Worm (Caenorhabditis elegans): ENCODE measurements around the gene dlat-1.

Gene dlat-1

DNA sequence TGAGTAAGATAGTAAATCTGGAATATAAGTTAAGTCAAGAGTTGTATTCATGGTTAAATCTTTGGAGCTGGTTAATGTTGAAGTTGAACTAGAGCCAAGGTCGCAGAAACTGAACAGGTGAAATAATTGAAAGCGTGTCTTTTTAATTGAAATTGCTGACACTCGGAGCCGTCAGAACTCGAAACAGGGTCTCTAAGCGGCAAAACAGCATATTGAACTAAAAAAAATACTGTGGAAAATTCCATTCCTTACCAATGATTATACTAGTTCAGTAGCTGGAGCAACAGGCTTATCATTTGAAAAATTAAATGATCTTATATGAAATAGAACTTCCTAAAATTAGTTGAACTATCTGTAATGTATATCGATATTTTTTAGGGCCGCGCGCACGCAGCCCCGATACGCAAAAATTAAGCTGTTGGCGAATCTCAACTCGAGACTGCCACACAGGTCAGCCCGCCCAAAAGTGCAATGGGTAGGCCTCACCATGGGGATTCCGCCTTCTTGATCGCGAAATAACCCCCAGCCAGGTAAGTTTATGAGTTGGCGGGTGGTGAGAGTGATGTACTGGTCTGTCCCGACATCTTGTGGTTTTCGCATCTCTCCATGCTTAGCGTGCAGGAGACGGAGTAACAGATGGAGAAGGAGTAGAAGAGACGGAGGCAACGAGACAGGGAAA, 21.2 kb upstream of the dlat-1 start, which contains the start of gene srz-97:
Gene srz-97, minus strand, starts transcription at position 51 of the 679 bp plus-strand sequence.
- TF ChIP-seq fkh-3 (tag; optimal IDR thresholded peaks at IDR 0.05): no peak
- TF ChIP-seq Y56A3A.18 (GFP tag; IDR thresholded peaks at IDR 0.05): peak; percentile 48; the same call in 1 of the 2 replicates
- no peak for TF ChIP-seq ztf-28 (GFP tag; IDR thresholded peaks at IDR 0.05)
- TF ChIP-seq lin-35 (GFP tag; optimal IDR thresholded peaks at IDR 0.05): no peak
- no peak for TF ChIP-seq F10E7.11 (tag; optimal IDR thresholded peaks at IDR 0.05)
- TF ChIP-seq lag-1 (GFP tag; IDR thresholded peaks at IDR 0.05): no peak
- no peak for TF ChIP-seq zim-3 (tag; optimal IDR thresholded peaks at IDR 0.05)
- TF ChIP-seq sea-2 (GFP tag; IDR thresholded peaks at IDR 0.05): no peak
- peak; percentile 65 for TF ChIP-seq nfyb-1 (GFP tag; IDR thresholded peaks at IDR 0.05)
- TF ChIP-seq aptf-2 (GFP tag; conservative IDR thresholded peaks at IDR 0.05): peak; percentile 64; the same call in 1 of the 2 replicates
- TF ChIP-seq attf-3 (GFP tag; conservative IDR thresholded peaks at IDR 0.05): no peak
- no peak for TF ChIP-seq sptf-2 (GFP tag; optimal IDR thresholded peaks at IDR 0.05)
- TF ChIP-seq egl-44 (GFP tag; IDR thresholded peaks at IDR 0.05): 0 out of 2 replicates have a peak, but pooled peaks have one; percentile 29
- TF ChIP-seq F57C9.4 (tag; optimal IDR thresholded peaks at IDR 0.05): no peak
- TF ChIP-seq hmg-20 (GFP tag; IDR thresholded peaks at IDR 0.05): 0 out of 2 replicates have a peak, but pooled peaks have one; percentile 45
- TF ChIP-seq let-607 (tag; optimal IDR thresholded peaks at IDR 0.05): no peak
- TF ChIP-seq F23B12.7 (tag; optimal IDR thresholded peaks at IDR 0.05; ENCODE audit: insufficient read depth): no peak
- no peak for TF ChIP-seq lsy-27 (tag; optimal IDR thresholded peaks at IDR 0.05; ENCODE audit: borderline replicate concordance, insufficient read depth)
- peak; percentile 39 for TF ChIP-seq snpc-1.3 (tag; optimal IDR thresholded peaks at IDR 0.05; ENCODE audit: insufficient read depth)
- peak; percentile 75 for TF ChIP-seq D2030.7 (GFP tag; IDR thresholded peaks at IDR 0.05)
- TF ChIP-seq T26A5.8 (tag; optimal IDR thresholded peaks at IDR 0.05): no peak
- TF ChIP-seq cebp-1 (GFP tag; IDR thresholded peaks at IDR 0.05): no peak
- no peak for TF ChIP-seq cebp-1 (tag; optimal IDR thresholded peaks at IDR 0.05)
- no peak for TF ChIP-seq unc-130 (GFP tag; optimal IDR thresholded peaks at IDR 0.05)
- TF ChIP-seq B0035.1 (tag; optimal IDR thresholded peaks at IDR 0.05): no peak
- TF ChIP-seq Y53F4B.3 (GFP tag; IDR thresholded peaks at IDR 0.05): no peak
- peak; percentile 79 for TF ChIP-seq pbrm-1 (GFP tag; IDR thresholded peaks at IDR 0.05)
- TF ChIP-seq pha-4 (tag; optimal IDR thresholded peaks at IDR 0.05): no peak
- peak; percentile 46 for TF ChIP-seq madf-8 (GFP tag; conservative IDR thresholded peaks at IDR 0.05)
- TF ChIP-seq T07F8.4 (tag; optimal IDR thresholded peaks at IDR 0.05): no peak
- peak; percentile 62 for TF ChIP-seq B0336.3 (GFP tag; IDR thresholded peaks at IDR 0.05)
- no peak for TF ChIP-seq mel-28 (tag; optimal IDR thresholded peaks at IDR 0.05; ENCODE audit: borderline replicate concordance)
- no peak for TF ChIP-seq K11D2.4 (GFP tag; IDR thresholded peaks at IDR 0.05)
- no peak for TF ChIP-seq let-526 (GFP tag; IDR thresholded peaks at IDR 0.05)
- no peak for TF ChIP-seq Y67H2A.10 (GFP tag; conservative IDR thresholded peaks at IDR 0.05)
- no peak for TF ChIP-seq aptf-3 (GFP tag; IDR thresholded peaks at IDR 0.05)
- TF ChIP-seq hsf-1 (GFP tag; IDR thresholded peaks at IDR 0.05): 0 out of 2 replicates have a peak, but pooled peaks have one; percentile 25
- peak; percentile 35; the same call in 1 of the 2 replicates for TF ChIP-seq F33H1.4 (GFP tag; IDR thresholded peaks at IDR 0.05)
- peak; percentile 65 for TF ChIP-seq F49E8.2 (tag; optimal IDR thresholded peaks at IDR 0.05; ENCODE audit: insufficient read depth)
- TF ChIP-seq egrh-3 (GFP tag; IDR thresholded peaks at IDR 0.05): 0 out of 2 replicates have a peak, but pooled peaks have one; percentile 31
- no peak; the same call in 1 of the 2 replicates for TF ChIP-seq zfh-2 (GFP tag; conservative IDR thresholded peaks at IDR 0.05)
- TF ChIP-seq attf-6 (GFP tag; IDR thresholded peaks at IDR 0.05): peak; percentile 84
- no peak for TF ChIP-seq atf-7 (tag; optimal IDR thresholded peaks at IDR 0.05)
- no peak for TF ChIP-seq ama-1 (optimal IDR thresholded peaks at IDR 0.05)
- TF ChIP-seq ama-1 (GFP tag; optimal IDR thresholded peaks at IDR 0.05): no peak
- no peak for TF ChIP-seq egl-18 (GFP tag; IDR thresholded peaks at IDR 0.05)
- no peak for TF ChIP-seq sdz-38 (tag; optimal IDR thresholded peaks at IDR 0.05)
